Worm (Caenorhabditis elegans): ENCODE data around the gene pfut-1.

The pfut-1 gene

ce11 chrX:3117204-3117603 is 48.4 kb upstream of the pfut-1 start (continued):
- TF ChIP-seq gmeb-1 (tag; optimal IDR thresholded peaks at IDR 0.05) (peak; percentile 33), ztf-1 (GFP tag; conservative IDR thresholded peaks at IDR 0.05) (no peak), aly-2 (tag; optimal IDR thresholded peaks at IDR 0.05) (no peak), elt-1 (tag; optimal IDR thresholded peaks at IDR 0.05) (no peak), Y55F3AM.14 (GFP tag; optimal IDR thresholded peaks at IDR 0.05) (no peak), nhr-12 (tag; optimal IDR thresholded peaks at IDR 0.05) (no peak), nhr-10 (tag; optimal IDR thresholded peaks at IDR 0.05) (no peak), nhr-77 (tag; optimal IDR thresholded peaks at IDR 0.05) (no peak), dmd-4 (tag; optimal IDR thresholded peaks at IDR 0.05) (no peak), C34F6.9 (tag; optimal IDR thresholded peaks at IDR 0.05) (no peak), nhr-11 (tag; optimal IDR thresholded peaks at IDR 0.05) (no peak), R02D3.7 (tag; optimal IDR thresholded peaks at IDR 0.05) (no peak)

- no peak for TF ChIP-seq peb-1 (tag; optimal IDR thresholded peaks at IDR 0.05)
- TF ChIP-seq crh-2 (tag; optimal IDR thresholded peaks at IDR 0.05) = no peak
- no peak for TF ChIP-seq zag-1 (tag; optimal IDR thresholded peaks at IDR 0.05)
- TF ChIP-seq sem-4 (tag; optimal IDR thresholded peaks at IDR 0.05) = no peak
- no peak for TF ChIP-seq skn-1 (tag; optimal IDR thresholded peaks at IDR 0.05)
- no peak for TF ChIP-seq ZK546.5 (tag; optimal IDR thresholded peaks at IDR 0.05)
Measured at ce11 chrX:3118596-3119287, 46.9 kb upstream of the pfut-1 start.

ce11 chrX:3119606-3120005 is 46.0 kb upstream of the pfut-1 start:
- no peak for TF ChIP-seq Y55F3AM.14 (GFP tag; optimal IDR thresholded peaks at IDR 0.05)
- TF ChIP-seq crh-2 (tag; optimal IDR thresholded peaks at IDR 0.05) = no peak
- TF ChIP-seq ZK546.5 (tag; optimal IDR thresholded peaks at IDR 0.05) = no peak
- no peak for TF ChIP-seq nhr-21 (tag; optimal IDR thresholded peaks at IDR 0.05)
- no peak for TF ChIP-seq unc-55 (GFP tag; optimal IDR thresholded peaks at IDR 0.05)
- TF ChIP-seq nhr-23 (tag; optimal IDR thresholded peaks at IDR 0.05) = no peak
- TF ChIP-seq skn-1 (tag; optimal IDR thresholded peaks at IDR 0.05) = no peak
- no peak for TF ChIP-seq nhr-129 (tag; optimal IDR thresholded peaks at IDR 0.05)
- TF ChIP-seq egl-27 (tag; optimal IDR thresholded peaks at IDR 0.05) = no peak
- TF ChIP-seq F13H6.1 (tag; optimal IDR thresholded peaks at IDR 0.05) = no peak
- no peak for TF ChIP-seq gmeb-1 (tag; optimal IDR thresholded peaks at IDR 0.05)
- no peak for TF ChIP-seq lsy-2 (tag; optimal IDR thresholded peaks at IDR 0.05)
- no peak for TF ChIP-seq aly-2 (tag; optimal IDR thresholded peaks at IDR 0.05)

- TF ChIP-seq nhr-12 (tag; optimal IDR thresholded peaks at IDR 0.05) (no peak), fos-1 (tag; optimal IDR thresholded peaks at IDR 0.05) (no peak), F13H6.1 (tag; optimal IDR thresholded peaks at IDR 0.05) (peak; percentile 23), nhr-129 (tag; optimal IDR thresholded peaks at IDR 0.05) (peak; percentile 2), lin-13 (GFP tag; optimal IDR thresholded peaks at IDR 0.05) (peak; percentile 10), nhr-77 (tag; optimal IDR thresholded peaks at IDR 0.05) (no peak), mab-5 (tag; optimal IDR thresholded peaks at IDR 0.05) (peak; percentile 0), Y55F3AM.14 (GFP tag; optimal IDR thresholded peaks at IDR 0.05) (peak; percentile 42), C34F6.9 (tag; optimal IDR thresholded peaks at IDR 0.05) (peak; percentile 62), unc-55 (GFP tag; optimal IDR thresholded peaks at IDR 0.05) (peak; percentile 20), alr-1 (tag; optimal IDR thresholded peaks at IDR 0.05) (no peak), lsy-2 (tag; optimal IDR thresholded peaks at IDR 0.05) (peak in 1 of 2 experiments; percentile 41), lin-39 (tag; optimal IDR thresholded peaks at IDR 0.05) (no peak)
Measured at ce11 chrX:3126233-3126632, 39.4 kb upstream of the pfut-1 start.

ce11 chrX:3126979-3127378 is 38.6 kb upstream of the pfut-1 start, which contains the start of gene spc-1:
spc-1 (minus strand) TSS chrX:3127079.
- no peak for TF ChIP-seq nhr-11 (tag; optimal IDR thresholded peaks at IDR 0.05)
- TF ChIP-seq sma-3 (GFP tag; optimal IDR thresholded peaks at IDR 0.05) = no peak
- TF ChIP-seq blmp-1 (tag; optimal IDR thresholded peaks at IDR 0.05; ENCODE audit: insufficient read depth) = no peak
- no peak for TF ChIP-seq aly-2 (tag; optimal IDR thresholded peaks at IDR 0.05)
- no peak for TF ChIP-seq sma-9 (GFP tag; optimal IDR thresholded peaks at IDR 0.05)
- no peak for TF ChIP-seq sma-9 (tag; optimal IDR thresholded peaks at IDR 0.05)
- TF ChIP-seq nhr-6 (tag; optimal IDR thresholded peaks at IDR 0.05) = no peak
- TF ChIP-seq unc-39 (tag; optimal IDR thresholded peaks at IDR 0.05) = no peak
- no peak for TF ChIP-seq ama-1 (optimal IDR thresholded peaks at IDR 0.05)

All from whole organism, L2 larva.